Fruit fly (Drosophila melanogaster) whole organism, embryonic: ENCODE results near the gene CG7179.

Experiments
- B-H1 ChIP-seq: fragments of 200-800 bp; sonication (Bioruptor generic); IDR thresholded peaks from 3 replicates; pipeline ENCODE4 v1.3.6; 2022; ENCODE audit warnings: missing biosample characterization, missing genetic modification characterization
- CG10147 ChIP-seq: fragments of 200-800 bp; sonication (Bioruptor generic); optimal IDR thresholded peaks from 2 replicates; lab custom pipeline; 2019; ENCODE audit warnings: missing biosample characterization, mild to moderate bottlenecking, missing genetic modification characterization, moderate library complexity
- CG10366 ChIP-seq: fragments of 200-800 bp; sonication (Bioruptor generic); IDR thresholded peaks from 2 replicates; pipeline ENCODE4 v1.3.6; 2022; ENCODE audit warnings: missing biosample characterization, missing genetic modification characterization
- CG10462 ChIP-seq: fragments of 200-800 bp; sonication (Bioruptor generic); optimal IDR thresholded peaks from 2 replicates; lab custom pipeline; 2016; ENCODE audit warnings: missing biosample characterization, missing genetic modification characterization
- CG11560 ChIP-seq: fragments of 200-800 bp; sonication (Bioruptor generic); IDR thresholded peaks from 3 replicates; pipeline ENCODE4 v1.3.6; 2022; ENCODE audit warnings: missing biosample characterization, missing genetic modification characterization
- CG11696 ChIP-seq: fragments of 200-800 bp; sonication (Bioruptor generic); IDR thresholded peaks from 2 replicates; pipeline ENCODE4 v1.3.6; 2022; ENCODE audit warnings: missing biosample characterization, missing genetic modification characterization
- CG12104 ChIP-seq: fragments of 200-800 bp; sonication (Bioruptor generic); optimal IDR thresholded peaks from 3 replicates; lab custom pipeline; 2016; ENCODE audit warnings: missing biosample characterization, missing genetic modification characterization
- CG1233 ChIP-seq: fragments of 200-800 bp; sonication (Bioruptor generic); optimal IDR thresholded peaks from 4 replicates; lab custom pipeline; 2018; ENCODE audit warnings: missing biosample characterization, mild to moderate bottlenecking, missing genetic modification characterization
- CG12769 ChIP-seq: fragments of 200-800 bp; sonication (Bioruptor generic); optimal IDR thresholded peaks from 2 replicates; lab custom pipeline; 2019; ENCODE audit warnings: missing biosample characterization, mild to moderate bottlenecking, missing genetic modification characterization, moderate library complexity
- CG13424 ChIP-seq: fragments of 200-800 bp; sonication (Bioruptor generic); optimal IDR thresholded peaks from 2 replicates; lab custom pipeline; 2019; ENCODE audit warnings: missing biosample characterization, mild to moderate bottlenecking, missing genetic modification characterization, moderate library complexity
- CG15601 ChIP-seq: fragments of 200-800 bp; sonication (Bioruptor generic); optimal IDR thresholded peaks from 3 replicates; lab custom pipeline; 2019; ENCODE audit warnings: missing biosample characterization, mild to moderate bottlenecking, missing genetic modification characterization, moderate library complexity
- CG17361 ChIP-seq: fragments of 200-800 bp; sonication (Bioruptor generic); IDR thresholded peaks from 3 replicates; pipeline ENCODE4 v1.3.6; 2022; ENCODE audit warnings: missing biosample characterization, missing genetic modification characterization
- CG17385 ChIP-seq: fragments of 200-800 bp; sonication (Bioruptor generic); optimal IDR thresholded peaks from 3 replicates; lab custom pipeline; 2018; ENCODE audit warnings: missing biosample characterization, mild to moderate bottlenecking, missing genetic modification characterization
- CG17802 ChIP-seq: fragments of 200-800 bp; sonication (Bioruptor generic); optimal IDR thresholded peaks from 2 replicates; lab custom pipeline; 2018; ENCODE audit warnings: missing biosample characterization, mild to moderate bottlenecking, missing genetic modification characterization, moderate library complexity
- CG17912 ChIP-seq: fragments of 200-800 bp; sonication (Bioruptor generic); optimal IDR thresholded peaks from 2 replicates; lab custom pipeline; 2018; ENCODE audit warnings: missing biosample characterization, mild to moderate bottlenecking, missing genetic modification characterization
- CG18599 ChIP-seq: fragments of 200-800 bp; sonication (Bioruptor generic); optimal IDR thresholded peaks from 3 replicates; lab custom pipeline; 2017; ENCODE audit warnings: missing biosample characterization, missing genetic modification characterization, mild to moderate bottlenecking, moderate library complexity, missing genetic modification reagents
- CG2120 ChIP-seq: fragments of 200-800 bp; sonication (Bioruptor generic); optimal IDR thresholded peaks from 3 replicates; lab custom pipeline; 2016; ENCODE audit warnings: missing biosample characterization, missing genetic modification characterization
- CG2712 ChIP-seq: fragments of 200-800 bp; optimal IDR thresholded peaks from 3 replicates; lab custom pipeline; 2019; ENCODE audit warnings: missing biosample characterization, mild to moderate bottlenecking, missing genetic modification characterization, moderate library complexity
- CG30020 ChIP-seq: fragments of 200-800 bp; optimal IDR thresholded peaks from 2 replicates; lab custom pipeline; 2019; ENCODE audit warnings: missing biosample characterization, mild to moderate bottlenecking, missing genetic modification characterization, moderate library complexity
- CG4282 ChIP-seq: fragments of 200-800 bp; sonication (Bioruptor generic); optimal IDR thresholded peaks from 2 replicates; lab custom pipeline; 2016; ENCODE audit warnings: missing biosample characterization, missing genetic modification characterization
- CG4707 ChIP-seq: fragments of 200-800 bp; sonication (Bioruptor generic); optimal IDR thresholded peaks from 2 replicates; lab custom pipeline; 2018; ENCODE audit warnings: missing biosample characterization, mild to moderate bottlenecking, missing genetic modification characterization, moderate library complexity
- CG6854 ChIP-seq: fragments of 200-800 bp; sonication (Bioruptor generic); optimal IDR thresholded peaks from 3 replicates; lab custom pipeline; 2017; ENCODE audit warnings: missing biosample characterization, mild to moderate bottlenecking, missing genetic modification characterization
- CG8089 ChIP-seq: fragments of 200-800 bp; sonication (Bioruptor generic); optimal IDR thresholded peaks from 3 replicates; lab custom pipeline; 2016; ENCODE audit warnings: missing biosample characterization, missing genetic modification characterization
- CG8281 ChIP-seq: fragments of 200-800 bp; sonication (Bioruptor generic); optimal IDR thresholded peaks from 2 replicates; lab custom pipeline; 2018; ENCODE audit warnings: missing biosample characterization, mild to moderate bottlenecking, missing genetic modification characterization, moderate library complexity
- CG8359 ChIP-seq: fragments of 200-800 bp; sonication (Bioruptor generic); optimal IDR thresholded peaks from 2 replicates; lab custom pipeline; 2017; ENCODE audit warnings: missing biosample characterization, mild to moderate bottlenecking, missing genetic modification characterization, borderline replicate concordance
- CG8478 ChIP-seq: fragments of >200 bp; optimal IDR thresholded peaks from 2 replicates; lab custom pipeline; 2018
- D19A ChIP-seq: fragments of 200-800 bp; optimal IDR thresholded peaks from 3 replicates; lab custom pipeline; 2019; ENCODE audit warnings: missing biosample characterization, mild to moderate bottlenecking, missing genetic modification characterization, moderate library complexity
- E2f2 ChIP-seq: fragments of 200-800 bp; sonication (Bioruptor generic); IDR thresholded peaks from 2 replicates; pipeline ENCODE4 v1.3.6; 2022; ENCODE audit warnings: missing biosample characterization, missing genetic modification characterization
- Fer1 ChIP-seq: fragments of 200-800 bp; sonication (Bioruptor generic); optimal IDR thresholded peaks from 2 replicates; lab custom pipeline; 2017; ENCODE audit warnings: missing biosample characterization, mild to moderate bottlenecking, missing genetic modification characterization
- HHEX ChIP-seq: fragments of 200-800 bp; sonication (Bioruptor generic); optimal IDR thresholded peaks from 3 replicates; lab custom pipeline; 2017; ENCODE audit warnings: missing biosample characterization, mild to moderate bottlenecking, missing genetic modification characterization, missing genetic modification reagents
- HLH4C ChIP-seq: fragments of 200-800 bp; sonication (Bioruptor generic); IDR thresholded peaks from 3 replicates; pipeline ENCODE4 v1.3.6; 2022; ENCODE audit warnings: missing biosample characterization, missing genetic modification characterization; ENCODE audit not compliant: partially characterized antibody
- Hand ChIP-seq: fragments of 200-800 bp; sonication (Bioruptor generic); optimal IDR thresholded peaks from 2 replicates; lab custom pipeline; 2017; ENCODE audit warnings: mild to moderate bottlenecking, missing biosample characterization, missing genetic modification reagents, missing genetic modification characterization
- Hsf ChIP-seq: fragments of 200-800 bp; sonication (Bioruptor generic); optimal IDR thresholded peaks from 3 replicates; lab custom pipeline; 2016; ENCODE audit warnings: missing biosample characterization, missing genetic modification characterization
- Med ChIP-seq: fragments of 200-800 bp; sonication (Bioruptor generic); peaks from one replicate; lab custom pipeline; 2016; ENCODE audit warnings: missing biosample characterization, missing genetic modification characterization, mild to moderate bottlenecking, inconsistent platforms, moderate library complexity
- NC2α ChIP-seq: fragments of 200-800 bp; sonication (Bioruptor generic); optimal IDR thresholded peaks from 2 replicates; lab custom pipeline; 2016; ENCODE audit warnings: missing biosample characterization, missing genetic modification characterization
- Optix ChIP-seq: fragments of 200-800 bp; sonication (Bioruptor generic); IDR thresholded peaks from 3 replicates; pipeline ENCODE4 v1.3.6; 2022; ENCODE audit warnings: missing biosample characterization, missing genetic modification characterization
- Side ChIP-seq: fragments of 200-800 bp; sonication (Bioruptor generic); optimal IDR thresholded peaks from 2 replicates; lab custom pipeline; 2016; ENCODE audit warnings: missing biosample characterization, missing genetic modification characterization
- Sox100B ChIP-seq: fragments of 200-800 bp; sonication (Bioruptor generic); optimal IDR thresholded peaks from 3 replicates; lab custom pipeline; 2018; ENCODE audit warnings: missing biosample characterization, mild to moderate bottlenecking, missing genetic modification characterization
- ara ChIP-seq: fragments of 200-800 bp; sonication (Bioruptor generic); IDR thresholded peaks from 2 replicates; pipeline ENCODE4 v1.3.6; 2022; ENCODE audit warnings: missing biosample characterization, missing genetic modification characterization
- ash1 ChIP-seq: fragments of 200-800 bp; sonication (Bioruptor generic); optimal IDR thresholded peaks from 2 replicates; lab custom pipeline; 2018; ENCODE audit warnings: missing biosample characterization, mild to moderate bottlenecking, missing genetic modification characterization
- crc ChIP-seq: fragments of 200-800 bp; sonication (Bioruptor generic); optimal IDR thresholded peaks from 2 replicates; lab custom pipeline; 2016; ENCODE audit warnings: missing biosample characterization, missing genetic modification characterization
- cwo ChIP-seq: fragments of 200-800 bp; sonication (Bioruptor generic); optimal IDR thresholded peaks from 3 replicates; lab custom pipeline; 2017; ENCODE audit warnings: missing biosample characterization, missing genetic modification characterization, mild to moderate bottlenecking, moderate library complexity, missing genetic modification reagents
- ems ChIP-seq: fragments of 200-800 bp; sonication (Bioruptor generic); optimal IDR thresholded peaks from 3 replicates; lab custom pipeline; 2016; ENCODE audit warnings: missing biosample characterization, missing genetic modification characterization
- eve ChIP-seq, 2 experiments: fragments of >200 bp; optimal IDR thresholded peaks; 2 replicates each; lab custom pipeline; 2017; ENCODE audit warnings: missing biosample characterization in 2 of 2, missing genetic modification characterization in 2 of 2
- lola ChIP-seq, 3 experiments: fragments of >200 bp in 2 of 3; fragments of 200-800 bp in 1 of 3; sonication (Bioruptor generic) in 1 of 3; optimal IDR thresholded peaks; 2 replicates each; lab custom pipeline; 2017 to 2019; ENCODE audit warnings: missing biosample characterization in 3 of 3, missing genetic modification characterization in 3 of 3, mild to moderate bottlenecking in 1 of 3, moderate library complexity in 1 of 3
- luna ChIP-seq: fragments of 200-800 bp; sonication (Bioruptor generic); optimal IDR thresholded peaks from 2 replicates; lab custom pipeline; 2016; ENCODE audit warnings: missing biosample characterization, missing genetic modification characterization
- otp ChIP-seq: fragments of 200-800 bp; sonication (Bioruptor generic); IDR thresholded peaks from 3 replicates; pipeline ENCODE4, ENCODE4 v1.3.6; 2022; ENCODE audit warnings: missing biosample characterization, missing genetic modification characterization
- run ChIP-seq: fragments of 200-800 bp; sonication (Bioruptor generic); optimal IDR thresholded peaks from 3 replicates; lab custom pipeline; 2018; ENCODE audit warnings: missing biosample characterization, mild to moderate bottlenecking, missing genetic modification characterization
- sqz ChIP-seq: fragments of 200-800 bp; sonication (Bioruptor generic); optimal IDR thresholded peaks from 3 replicates; lab custom pipeline; 2018; ENCODE audit warnings: missing biosample characterization, mild to moderate bottlenecking, missing genetic modification characterization
- tup ChIP-seq: fragments of 200-800 bp; sonication (Bioruptor generic); optimal IDR thresholded peaks from 2 replicates; lab custom pipeline; 2016; ENCODE audit warnings: missing biosample characterization, mild to moderate bottlenecking, missing genetic modification characterization, moderate library complexity
- zen ChIP-seq: fragments of 200-800 bp; sonication (Bioruptor generic); optimal IDR thresholded peaks from 3 replicates; lab custom pipeline; 2018; ENCODE audit warnings: missing biosample characterization, mild to moderate bottlenecking, missing genetic modification characterization, moderate library complexity

The CG7179 gene

DNA sequence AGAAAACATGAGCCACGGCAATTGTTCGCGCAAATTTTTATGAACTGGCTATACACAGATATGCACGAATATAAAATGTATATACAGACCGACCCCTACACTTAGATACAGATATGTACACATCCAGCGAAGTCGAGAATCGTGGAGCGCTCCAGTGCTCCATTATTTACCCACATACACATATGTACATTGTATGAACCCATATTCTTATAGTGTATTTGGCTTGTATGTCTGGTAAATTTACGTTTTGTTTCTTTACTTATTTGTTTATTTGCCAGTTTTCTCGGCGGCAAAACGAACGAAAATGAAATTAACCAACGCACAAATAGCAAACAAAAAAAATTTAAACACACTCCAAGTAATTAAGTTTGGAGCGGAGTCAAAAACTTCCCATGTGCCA is 35.5 kb upstream of the CG7179 start (continued):
- TF ChIP-seq HHEX (GFP tag; lab: Kevin White, UChicago) (peak; percentile 77), HLH4C (no peak), CG4282 (GFP tag; lab: Kevin White, UChicago) (peak; percentile 1), run (tag; lab: Kevin White, UChicago) (no peak), CG30020 (tag; lab: Kevin White, UChicago) (no peak), CG4707 (GFP tag; lab: Kevin White, UChicago) (peak; percentile 2), luna (GFP tag; lab: Kevin White, UChicago) (no peak), CG10366 (GFP tag; lab: Robert Waterston, UW) (no peak), CG2712 (tag; lab: Kevin White, UChicago) (peak; percentile 34), ems (no peak), Optix (GFP tag; lab: Robert Waterston, UW) (no peak), CG11696 (GFP tag; lab: Robert Waterston, UW) (no peak), Hsf (no peak), CG8478 (no peak), CG12104 (peak; percentile 64), CG8359 (GFP tag; lab: Kevin White, UChicago) (peak; percentile 42), D19A (tag; lab: Kevin White, UChicago) (peak; percentile 78), CG17912 (no peak), CG15601 (peak; percentile 61), crc (peak; percentile 3), CG17385 (GFP tag; lab: Kevin White, UChicago) (peak; percentile 30), CG8089 (no peak), E2f2 (GFP tag; lab: Robert Waterston, UW) (peak; percentile 14; the same call in 1 of the 2 replicates), CG13424 (tag; lab: Kevin White, UChicago) (peak; percentile 14), lola (GFP tag; optimal IDR thresholded peaks at IDR 0.05; lab: Kevin White, UChicago) (no peak), Side (peak; percentile 62), B-H1 (no peak), CG8281 (tag; lab: Kevin White, UChicago) (peak; percentile 42), Fer1 (peak; percentile 79), ara (GFP tag; lab: Robert Waterston, UW) (peak; percentile 56; the same call in 1 of the 2 replicates), CG10462 (GFP tag; lab: Kevin White, UChicago) (no peak), cwo (GFP tag; lab: Kevin White, UChicago) (peak; percentile 53), CG17361 (GFP tag; lab: Robert Waterston, UW) (peak; percentile 34; the same call in 2 of the 3 replicates), CG17802 (no peak), CG2120 (GFP tag; lab: Kevin White, UChicago) (peak; percentile 30), CG6854 (GFP tag; lab: Kevin White, UChicago) (peak; percentile 33), CG1233 (GFP tag; lab: Kevin White, UChicago) (peak; percentile 81), Med (GFP tag; lab: Kevin White, UChicago) (peak; percentile 92), CG10147 (GFP tag; lab: Kevin White, UChicago) (peak; percentile 64), ash1 (GFP tag; lab: Kevin White, UChicago) (peak; percentile 56), CG18599 (GFP tag; lab: Kevin White, UChicago) (peak; percentile 85), CG12769 (tag; lab: Kevin White, UChicago) (peak; percentile 75), eve (GFP tag; optimal IDR thresholded peaks at IDR 0.05; lab: Kevin White, UChicago) (no peak), Hand (GFP tag; lab: Kevin White, UChicago) (peak; percentile 2), otp (peak; percentile 51; the same call in 1 of the 3 replicates), zen (tag; lab: Kevin White, UChicago) (no peak), CG11560 (tag; lab: Robert Waterston, UW) (peak; percentile 15; the same call in 1 of the 3 replicates), Sox100B (no peak), sqz (GFP tag; lab: Kevin White, UChicago) (peak; percentile 17), tup (GFP tag; lab: Kevin White, UChicago) (peak; percentile 61), NC2α (GFP tag; lab: Kevin White, UChicago) (peak; percentile 42)
